Worm (Caenorhabditis elegans) whole organism, L4 larva: ENCODE data around the gene Y102A11A.2.

Source experiments
- F26F4.8 ChIP-seq: fragments of 200-800 bp; sonication (Bioruptor generic); conservative IDR thresholded peaks from 2 replicates; pipeline ENCODE4 v1.3.6; 2022; ENCODE audit warnings: missing genetic modification characterization, missing compliant biosample characterization
- F44E2.7 ChIP-seq: fragments of 200-800 bp; sonication (Bioruptor generic); IDR thresholded peaks from 2 replicates; pipeline ENCODE4 v2.1.2; 2022; ENCODE audit warnings: missing genetic modification characterization, missing compliant biosample characterization
- F49E8.2 ChIP-seq: sonication (generic microtip); optimal IDR thresholded peaks from 2 replicates; lab custom pipeline; 2016; ENCODE audit warnings: missing compliant biosample characterization, mild to moderate bottlenecking, missing genetic modification characterization, borderline replicate concordance
- T26A8.4 ChIP-seq: fragments of 200-800 bp; sonication (Bioruptor generic); IDR thresholded peaks from 2 replicates; pipeline ENCODE4 v1.3.6; 2022; ENCODE audit warnings: missing genetic modification characterization, missing compliant biosample characterization
- Y105C5A.15 ChIP-seq: fragments of 200-800 bp; sonication (Bioruptor generic); IDR thresholded peaks from 2 replicates; pipeline ENCODE4 v1.3.6; 2022; ENCODE audit warnings: missing genetic modification characterization, missing compliant biosample characterization
- Y5F2A.4 ChIP-seq: fragments of 200-800 bp; sonication (Bioruptor generic); optimal IDR thresholded peaks from 2 replicates; lab custom pipeline; 2018; ENCODE audit warnings: mild to moderate bottlenecking, missing genetic modification characterization, missing compliant biosample characterization
- ZK337.2 ChIP-seq: fragments of 200-800 bp; sonication (Bioruptor generic); IDR thresholded peaks from 2 replicates; pipeline ENCODE4 v1.3.6; 2022; ENCODE audit warnings: missing genetic modification reagents, missing genetic modification characterization, missing compliant biosample characterization
- ZK546.5 ChIP-seq, 2 experiments: sonication (generic microtip); optimal IDR thresholded peaks; 2 replicates each; lab custom pipeline; 2017; ENCODE audit warnings: missing biosample characterization in 2 of 2, missing genetic modification characterization in 2 of 2
- aha-1 ChIP-seq: fragments of 150-350 bp; peaks from one replicate; lab custom pipeline; 2014; ENCODE audit warnings: missing biosample characterization, missing genetic modification characterization
- attf-4 ChIP-seq: sonication (generic microtip); optimal IDR thresholded peaks from 3 replicates; lab custom pipeline; 2017; ENCODE audit warnings: missing biosample characterization, missing genetic modification characterization
- ceh-20 ChIP-seq: fragments of 200-800 bp; sonication (Bioruptor generic); IDR thresholded peaks from 2 replicates; pipeline ENCODE4 v1.3.6; 2022; ENCODE audit warnings: missing genetic modification reagents, missing genetic modification characterization, missing compliant biosample characterization
- ceh-44 ChIP-seq: fragments of 200-800 bp; sonication (Bioruptor generic); IDR thresholded peaks from 2 replicates; pipeline ENCODE4 v1.3.6; 2022; ENCODE audit warnings: missing genetic modification reagents, missing genetic modification characterization, missing compliant biosample characterization
- daf-16 ChIP-seq, 3 experiments: sonication (generic microtip); optimal IDR thresholded peaks; 2 replicates each; lab custom pipeline; 2016 to 2017; ENCODE audit warnings: missing genetic modification characterization in 3 of 3, missing genetic modification reagents in 3 of 3, mild to moderate bottlenecking in 2 of 3, missing compliant biosample characterization in 2 of 3, missing biosample characterization in 1 of 3, moderate library complexity in 1 of 3
- dmd-6 ChIP-seq: fragments of 200-800 bp; sonication (Bioruptor generic); IDR thresholded peaks from 2 replicates; pipeline ENCODE4 v1.3.6; 2022; ENCODE audit warnings: missing genetic modification reagents, missing genetic modification characterization, missing compliant biosample characterization
- dve-1 ChIP-seq: sonication (generic microtip); optimal IDR thresholded peaks from 2 replicates; lab custom pipeline; 2017; ENCODE audit warnings: antibody characterized with exemption, mild to moderate bottlenecking, missing genetic modification characterization, missing compliant biosample characterization; ENCODE audit not compliant: insufficient read depth
- fkh-10 ChIP-seq: fragments of 150-350 bp; optimal IDR thresholded peaks from 2 replicates; lab custom pipeline; 2014; ENCODE audit warnings: missing biosample characterization, missing genetic modification reagents, missing genetic modification characterization
- fos-1 ChIP-seq: fragments of 150-350 bp; optimal IDR thresholded peaks from 2 replicates; lab custom pipeline; 2014; ENCODE audit warnings: missing biosample characterization, missing genetic modification characterization
- hlh-30 ChIP-seq: sonication (generic microtip); optimal IDR thresholded peaks from 2 replicates; lab custom pipeline; 2017; ENCODE audit warnings: antibody characterized with exemption, mild to moderate bottlenecking, missing genetic modification characterization, missing compliant biosample characterization; ENCODE audit not compliant: insufficient read depth
- hmg-1.1 ChIP-seq: fragments of 200-800 bp; sonication (Bioruptor generic); IDR thresholded peaks from 2 replicates; pipeline ENCODE4 v1.3.6; 2022; ENCODE audit warnings: missing genetic modification reagents, missing genetic modification characterization, missing compliant biosample characterization
- lin-13 ChIP-seq: fragments of 150-350 bp; optimal IDR thresholded peaks from 2 replicates; lab custom pipeline; 2014; ENCODE audit warnings: missing biosample characterization, missing genetic modification reagents, missing genetic modification characterization
- madf-5 ChIP-seq, 2 experiments: fragments of 200-800 bp; sonication (Bioruptor generic); IDR thresholded peaks; 2 replicates each; pipeline ENCODE4 v1.3.6; 2022; ENCODE audit warnings: missing compliant biosample characterization in 2 of 2, missing genetic modification characterization in 2 of 2
- mdl-1 ChIP-seq, 2 experiments: fragments of 150-350 bp in 1 of 2; sonication (generic microtip) in 1 of 2; optimal IDR thresholded peaks; 2 replicates each; lab custom pipeline; 2014 to 2017; ENCODE audit warnings: missing biosample characterization in 2 of 2, missing genetic modification characterization in 2 of 2
- nhr-25 ChIP-seq: sonication (generic microtip); optimal IDR thresholded peaks from 2 replicates; lab custom pipeline; 2017; ENCODE audit warnings: missing genetic modification characterization, mild to moderate bottlenecking, missing compliant biosample characterization, antibody characterized with exemption, moderate library complexity, borderline replicate concordance; ENCODE audit not compliant: insufficient read depth
- nhr-42 ChIP-seq: fragments of 200-800 bp; sonication (Bioruptor generic); IDR thresholded peaks from 2 replicates; pipeline ENCODE4 v1.3.6; 2022; ENCODE audit warnings: missing genetic modification characterization, missing compliant biosample characterization
- nhr-48 ChIP-seq: sonication (generic microtip); optimal IDR thresholded peaks from 2 replicates; lab custom pipeline; 2016; ENCODE audit warnings: mild to moderate bottlenecking, missing genetic modification characterization, missing compliant biosample characterization
- nhr-6 ChIP-seq: fragments of 150-350 bp; optimal IDR thresholded peaks from 2 replicates; lab custom pipeline; 2014; ENCODE audit warnings: missing biosample characterization, missing genetic modification characterization
- pha-4 ChIP-seq, 2 experiments: fragments of 150-350 bp in 1 of 2; fragments of 200-800 bp in 1 of 2; sonication (Bioruptor generic) in 1 of 2; IDR thresholded peaks in 1 of 2; optimal IDR thresholded peaks in 1 of 2; 2 replicates each; pipeline versions ENCODE4 v1.3.6 to Lab custom; 2014 to 2022; ENCODE audit warnings: missing genetic modification characterization in 2 of 2, missing genetic modification reagents in 2 of 2, missing biosample characterization in 1 of 2, missing compliant biosample characterization in 1 of 2
- pqm-1 ChIP-seq: sonication (generic microtip); optimal IDR thresholded peaks from 2 replicates; lab custom pipeline; 2017; ENCODE audit warnings: missing biosample characterization, missing genetic modification characterization
- rbr-2 ChIP-seq: sonication (generic microtip); optimal IDR thresholded peaks from 2 replicates; lab custom pipeline; 2016; ENCODE audit warnings: missing genotype, missing genetic modification characterization, missing compliant biosample characterization
- snpc-4 ChIP-seq: fragments of 150-350 bp; optimal IDR thresholded peaks from 2 replicates; lab custom pipeline; 2014; ENCODE audit warnings: missing biosample characterization, missing genetic modification characterization
- spr-3 ChIP-seq: fragments of 200-800 bp; sonication (Bioruptor generic); optimal IDR thresholded peaks from 2 replicates; lab custom pipeline; 2018; ENCODE audit warnings: mild to moderate bottlenecking, missing genetic modification characterization, missing compliant biosample characterization
- unc-130 ChIP-seq: sonication (generic microtip); optimal IDR thresholded peaks from 2 replicates; lab custom pipeline; 2016; ENCODE audit warnings: missing genetic modification reagents, missing genetic modification characterization, missing compliant biosample characterization
- unc-62 ChIP-seq, 3 experiments: fragments of 150-350 bp in 1 of 3; sonication (generic microtip); optimal IDR thresholded peaks in 2 of 3; peaks in 1 of 3; 1 replicate in 1 of 3; 2 replicates in 2 of 3; lab custom pipeline; 2014 to 2017; ENCODE audit warnings: missing biosample characterization in 3 of 3, missing genetic modification characterization in 3 of 3, missing genetic modification reagents in 3 of 3, missing genotype in 1 of 3
- zag-1 ChIP-seq: fragments of 150-350 bp; optimal IDR thresholded peaks from 2 replicates; lab custom pipeline; 2014; ENCODE audit warnings: missing biosample characterization, missing genetic modification characterization
- zfp-3 ChIP-seq: fragments of 200-800 bp; sonication (Bioruptor generic); conservative IDR thresholded peaks from 2 replicates; pipeline ENCODE4 v1.3.6; 2022; ENCODE audit warnings: missing genetic modification reagents, missing genetic modification characterization, missing compliant biosample characterization
- ztf-11 ChIP-seq: fragments of 150-350 bp; optimal IDR thresholded peaks from 2 replicates; lab custom pipeline; 2014; ENCODE audit warnings: missing biosample characterization, missing genetic modification characterization

Y102A11A.2 gene

DNA sequence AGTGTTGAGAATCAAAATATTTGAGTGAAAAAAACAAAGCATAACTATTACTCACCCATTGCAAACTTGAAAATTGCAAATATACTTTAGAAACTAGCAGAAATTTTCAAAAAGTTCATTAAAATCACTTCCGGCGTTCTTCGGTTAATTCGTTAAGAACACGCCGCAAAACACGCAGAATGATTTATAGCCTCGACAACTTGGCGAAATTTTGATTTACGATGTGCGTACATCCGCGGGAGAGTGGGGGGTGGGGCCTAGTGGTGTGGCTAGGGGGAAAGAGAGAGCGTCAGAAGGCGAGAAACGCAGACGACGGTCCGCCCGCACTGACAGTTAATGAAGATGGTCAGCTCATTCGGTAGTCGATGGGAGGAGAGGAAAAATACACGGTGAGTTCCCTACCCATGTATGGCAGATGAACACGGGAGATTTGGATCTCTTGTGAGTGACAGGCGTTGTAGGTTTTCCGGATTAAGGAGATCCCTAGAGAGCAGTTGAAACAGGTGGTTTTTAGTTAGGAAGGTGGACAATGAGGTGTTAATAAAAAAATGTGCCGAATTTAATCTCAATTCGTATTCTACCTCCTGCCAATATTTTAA lies 19.8 kb downstream of the Y102A11A.2 start, which contains the start of gene igcm-4:
Gene igcm-4, minus strand, starts transcription at position 237 of the 599 bp plus-strand sequence.
- TF ChIP-seq unc-62 (GFP tag; optimal IDR thresholded peaks at IDR 0.05 in 1 of 2; lab: Kevin White, UChicago) (peak in 1 of 2 experiments; percentile 46), unc-62 (tag; optimal IDR thresholded peaks at IDR 0.05; lab: Kevin White, UChicago) (no peak), fkh-10 (no peak), ceh-20 (peak; percentile 46; the same call in 1 of the 2 replicates), ZK337.2 (GFP tag; lab: Robert Waterston, UW) (no peak), F44E2.7 (GFP tag; lab: Robert Waterston, UW) (no peak)

DNA sequence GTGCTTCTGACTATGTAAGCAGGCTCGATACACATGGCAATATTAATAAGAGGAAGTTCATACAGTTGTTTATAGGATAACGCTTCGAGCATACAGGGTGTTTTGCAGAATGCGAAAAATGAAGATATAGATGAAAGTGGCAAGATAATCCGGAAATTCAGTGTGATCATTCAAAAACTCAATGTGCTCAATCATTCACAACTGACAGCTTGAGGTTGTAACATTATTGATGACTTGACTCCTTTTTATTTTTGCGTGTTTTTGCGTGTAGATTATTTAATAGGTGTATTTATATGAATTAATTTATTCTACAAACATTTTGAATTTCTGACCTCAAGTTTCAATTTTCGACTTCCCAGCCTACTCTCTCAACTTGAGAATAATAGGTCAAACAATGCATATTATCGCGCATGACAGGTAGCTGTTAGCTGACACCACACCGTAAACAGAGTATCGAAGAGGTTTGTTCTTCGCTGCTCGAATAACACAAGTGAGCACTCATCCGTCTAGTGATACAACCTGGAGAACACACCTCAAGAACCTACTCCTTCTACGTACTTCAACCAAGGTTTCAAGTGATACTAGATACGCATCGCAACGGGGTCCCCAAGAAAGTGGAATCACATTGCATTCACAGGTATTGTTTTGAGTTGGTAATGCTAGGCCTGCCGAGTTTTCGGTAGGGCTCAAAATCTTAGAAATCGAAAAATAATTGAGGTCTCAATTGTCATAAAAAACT lies 20.9 kb downstream of the Y102A11A.2 start:
- TF ChIP-seq nhr-42 (GFP tag; lab: Robert Waterston, UW) (no peak), unc-62 (GFP tag; optimal IDR thresholded peaks at IDR 0.05 in 1 of 2; lab: Kevin White, UChicago) (peak in 1 of 2 experiments; percentile 88), unc-62 (tag; optimal IDR thresholded peaks at IDR 0.05; lab: Kevin White, UChicago) (no peak), hlh-30 (tag; lab: Kevin White, UChicago) (no peak), spr-3 (GFP tag; lab: Kevin White, UChicago) (no peak), zfp-3 (no peak), hmg-1.1 (no peak), nhr-6 (tag; lab: Kevin White, UChicago) (no peak), aha-1 (peak; percentile 53), snpc-4 (no peak), ceh-44 (no peak)

DNA sequence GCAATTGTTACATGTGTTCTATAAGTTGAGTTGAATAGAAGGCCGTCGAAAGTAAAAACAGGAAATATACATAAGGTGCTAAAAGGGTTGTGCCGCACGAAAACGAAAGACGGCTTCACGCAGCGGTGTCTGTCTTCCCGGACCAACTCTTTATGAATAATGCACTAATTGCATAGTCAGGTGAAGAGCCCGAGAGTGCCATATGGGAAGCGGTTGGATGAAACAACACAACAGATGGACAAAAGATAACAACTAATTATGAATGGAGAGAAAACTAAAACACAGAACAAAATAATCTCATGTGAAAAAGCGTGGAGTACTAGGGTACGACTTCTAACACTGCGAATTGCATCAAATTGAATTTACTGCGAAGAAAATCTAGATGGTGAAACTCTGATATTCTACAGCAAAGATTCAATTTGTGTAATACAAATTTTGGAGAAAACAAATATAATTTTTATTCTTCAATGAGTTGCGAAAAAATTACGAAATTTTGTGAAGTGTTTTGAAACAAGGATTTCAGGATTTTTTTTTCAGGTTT lies 22.5 kb downstream of the Y102A11A.2 start:
- TF ChIP-seq mdl-1 (tag; optimal IDR thresholded peaks at IDR 0.05; lab: Kevin White, UChicago): no peak
- TF ChIP-seq daf-16 (GFP tag; optimal IDR thresholded peaks at IDR 0.05; lab: Kevin White, UChicago): no peak
- TF ChIP-seq daf-16 (tag; optimal IDR thresholded peaks at IDR 0.05; lab: Kevin White, UChicago): no peak
- no peak for TF ChIP-seq fos-1 (tag; lab: Kevin White, UChicago)
- peak; percentile 28 for TF ChIP-seq fkh-10

DNA sequence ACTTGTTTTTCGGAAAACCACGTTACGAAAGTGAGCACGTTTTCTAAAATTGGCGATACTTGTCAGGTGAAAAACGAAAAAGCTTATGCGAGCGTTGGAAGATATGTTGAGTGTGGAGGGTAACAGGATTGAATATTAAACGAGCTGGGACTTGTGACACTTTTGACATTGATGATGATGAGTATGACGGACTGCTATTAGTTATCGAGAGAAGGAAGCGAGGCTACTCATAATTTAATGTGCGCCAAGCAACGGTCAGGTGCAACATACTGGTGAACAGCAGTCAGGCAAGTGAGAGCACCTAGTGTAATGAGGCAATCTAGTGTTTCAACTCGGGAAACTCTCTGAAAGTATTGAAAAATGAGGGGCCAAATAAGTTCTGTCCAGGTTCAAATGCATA lies 23.8 kb downstream of the Y102A11A.2 start:
- TF ChIP-seq F49E8.2 (tag; lab: Kevin White, UChicago) (no peak), unc-62 (GFP tag; optimal IDR thresholded peaks at IDR 0.05 in 1 of 2; lab: Kevin White, UChicago) (peak in 1 of 2 experiments; percentile 96), unc-62 (tag; optimal IDR thresholded peaks at IDR 0.05; lab: Kevin White, UChicago) (no peak)

DNA sequence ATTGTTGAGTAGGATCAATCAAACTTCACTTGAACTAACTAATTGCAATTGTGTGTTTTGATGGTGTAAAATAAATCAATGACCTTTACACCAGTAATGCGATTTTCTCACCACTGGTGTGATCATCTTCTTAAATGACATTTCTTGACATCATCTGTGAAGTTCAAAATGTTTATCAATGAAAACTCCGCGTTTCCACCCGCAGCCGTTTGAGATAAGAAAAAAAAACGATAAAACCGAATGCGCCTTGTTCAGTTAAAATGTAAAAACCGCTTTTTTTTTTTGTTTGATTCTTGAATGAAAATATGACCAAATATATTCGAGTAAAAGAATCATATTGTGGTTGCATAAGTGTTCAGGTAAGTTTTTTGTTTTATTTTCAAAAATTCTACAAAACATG lies 25.2 kb downstream of the Y102A11A.2 start, which contains the start of gene Y102A11A.1:
Gene Y102A11A.1, plus strand, starts transcription at position 223 of the 400 bp plus-strand sequence.
- TF ChIP-seq ZK546.5 (tag; optimal IDR thresholded peaks at IDR 0.05; lab: Kevin White, UChicago) (no peak), dmd-6 (GFP tag; lab: Robert Waterston, UW) (peak; percentile 16; the same call in 1 of the 2 replicates), ZK337.2 (GFP tag; lab: Robert Waterston, UW) (no peak), pha-4 (GFP tag; IDR thresholded peaks at IDR 0.05; lab: Robert Waterston, UW) (no peak), pha-4 (tag; optimal IDR thresholded peaks at IDR 0.05; lab: Kevin White, UChicago) (no peak), unc-130 (GFP tag; lab: Kevin White, UChicago) (no peak), pqm-1 (tag; lab: Kevin White, UChicago) (peak; percentile 64), rbr-2 (tag; lab: Kevin White, UChicago) (no peak), nhr-25 (tag; lab: Kevin White, UChicago) (no peak), Y105C5A.15 (no peak), T26A8.4 (GFP tag; lab: Robert Waterston, UW) (no peak), hlh-30 (tag; lab: Kevin White, UChicago) (no peak), attf-4 (tag; lab: Kevin White, UChicago) (no peak), daf-16 (GFP tag; optimal IDR thresholded peaks at IDR 0.05; lab: Kevin White, UChicago) (no peak), daf-16 (tag; optimal IDR thresholded peaks at IDR 0.05; lab: Kevin White, UChicago) (peak; percentile 56), aha-1 (no peak), F44E2.7 (GFP tag; lab: Robert Waterston, UW) (no peak), ztf-11 (tag; lab: Kevin White, UChicago) (no peak), F26F4.8 (GFP tag; lab: Robert Waterston, UW) (no peak), spr-3 (GFP tag; lab: Kevin White, UChicago) (no peak), zag-1 (tag; lab: Kevin White, UChicago) (no peak), nhr-48 (tag; lab: Kevin White, UChicago) (no peak), Y5F2A.4 (no peak), lin-13 (GFP tag; lab: Kevin White, UChicago) (no peak), dve-1 (tag; lab: Kevin White, UChicago) (peak; percentile 21), madf-5 (GFP tag; IDR thresholded peaks at IDR 0.05; lab: Robert Waterston, UW) (no peak), nhr-6 (tag; lab: Kevin White, UChicago) (no peak)
